Worm (Caenorhabditis elegans) whole organism, L1 larva: ENCODE data around the gene fbxb-21.

Source experiments
- C16A3.4 ChIP-seq: fragments of 150-350 bp; optimal IDR thresholded peaks from 2 replicates; lab custom pipeline; 2014; ENCODE audit warnings: missing biosample characterization, missing genetic modification characterization
- F16B12.6 ChIP-seq: fragments of 150-350 bp; optimal IDR thresholded peaks from 2 replicates; lab custom pipeline; 2014; ENCODE audit warnings: missing biosample characterization, missing genetic modification characterization
- Y116A8C.19 ChIP-seq: sonication (generic microtip); optimal IDR thresholded peaks from 2 replicates; lab custom pipeline; 2016; ENCODE audit warnings: missing compliant biosample characterization, missing genetic modification characterization, borderline replicate concordance
- aly-2 ChIP-seq: fragments of 150-350 bp; optimal IDR thresholded peaks from 2 replicates; lab custom pipeline; 2014; ENCODE audit warnings: missing biosample characterization, missing genetic modification characterization
- ama-1 ChIP-seq: fragments of 150-350 bp; optimal IDR thresholded peaks from 2 replicates; lab custom pipeline; 2014
- ceh-8 ChIP-seq: fragments of 200-800 bp; sonication (Bioruptor generic); optimal IDR thresholded peaks from 2 replicates; lab custom pipeline; 2018; ENCODE audit warnings: mild to moderate bottlenecking, missing genetic modification characterization, moderate library complexity, missing compliant biosample characterization
- ceh-82 ChIP-seq, 3 experiments: fragments of 150-350 bp in 1 of 3; sonication (generic microtip) in 2 of 3; optimal IDR thresholded peaks; 2 replicates each; lab custom pipeline; 2014 to 2017; ENCODE audit warnings: missing biosample characterization in 3 of 3, missing genetic modification characterization in 3 of 3
- ceh-90 ChIP-seq: sonication (generic microtip); optimal IDR thresholded peaks from 2 replicates; lab custom pipeline; 2016; ENCODE audit warnings: missing genetic modification characterization, missing compliant biosample characterization
- ces-1 ChIP-seq: fragments of 150-350 bp; optimal IDR thresholded peaks from 2 replicates; lab custom pipeline; 2014; ENCODE audit warnings: missing biosample characterization, missing genetic modification reagents, missing genetic modification characterization
- efl-1 ChIP-seq, 4 experiments: fragments of 150-350 bp; optimal IDR thresholded peaks in 3 of 4; peaks in 1 of 4; 1 replicate in 1 of 4; 2 replicates in 3 of 4; lab custom pipeline; 2014; ENCODE audit warnings: missing biosample characterization in 2 of 4, missing genetic modification characterization in 2 of 4, missing genetic modification reagents in 2 of 4
- efl-3 ChIP-seq: fragments of 200-800 bp; sonication (Bioruptor generic); optimal IDR thresholded peaks from 2 replicates; lab custom pipeline; 2018; ENCODE audit warnings: mild to moderate bottlenecking, missing genetic modification characterization, missing compliant biosample characterization
- egl-13 ChIP-seq: sonication (generic microtip); optimal IDR thresholded peaks from 2 replicates; lab custom pipeline; 2016; ENCODE audit warnings: missing genotype, missing genetic modification reagents, missing genetic modification characterization, missing compliant biosample characterization
- elt-3 ChIP-seq, 6 experiments: fragments of 150-350 bp in 1 of 6; sonication (generic microtip); optimal IDR thresholded peaks; 2 replicates each; lab custom pipeline; 2017 to 2018; ENCODE audit warnings: missing biosample characterization in 6 of 6, missing genetic modification characterization in 6 of 6, inconsistent platforms in 1 of 6
- ets-5 ChIP-seq: fragments of 200-800 bp; sonication (Bioruptor generic); IDR thresholded peaks from 2 replicates; pipeline ENCODE4 v1.3.6; 2022; ENCODE audit warnings: missing genetic modification characterization, missing compliant biosample characterization
- fkh-10 ChIP-seq: sonication (generic microtip); optimal IDR thresholded peaks from 2 replicates; lab custom pipeline; 2017; ENCODE audit warnings: missing biosample characterization, missing genetic modification reagents, missing genetic modification characterization
- fkh-8 ChIP-seq: sonication (generic microtip); optimal IDR thresholded peaks from 2 replicates; lab custom pipeline; 2016; ENCODE audit warnings: mild to moderate bottlenecking, missing genetic modification characterization, missing compliant biosample characterization
- fos-1 ChIP-seq: fragments of 150-350 bp; optimal IDR thresholded peaks from 2 replicates; lab custom pipeline; 2014; ENCODE audit warnings: missing biosample characterization, missing genetic modification characterization
- grh-1 ChIP-seq: fragments of 200-800 bp; sonication (Bioruptor generic); IDR thresholded peaks from 2 replicates; pipeline ENCODE4 v1.3.6; 2022; ENCODE audit warnings: missing genetic modification reagents, missing genetic modification characterization, missing compliant biosample characterization
- hlh-4 ChIP-seq: sonication (generic microtip); optimal IDR thresholded peaks from 2 replicates; lab custom pipeline; 2016; ENCODE audit warnings: mild to moderate bottlenecking, missing genetic modification characterization, missing compliant biosample characterization
- jun-1 ChIP-seq: fragments of 150-350 bp; optimal IDR thresholded peaks from 2 replicates; lab custom pipeline; 2014; ENCODE audit warnings: missing biosample characterization, missing genetic modification reagents, missing genetic modification characterization
- lin-13 ChIP-seq: fragments of 150-350 bp; optimal IDR thresholded peaks from 2 replicates; lab custom pipeline; 2014; ENCODE audit warnings: missing biosample characterization, missing genetic modification reagents, missing genetic modification characterization
- lin-15B ChIP-seq: fragments of 150-350 bp; sonication (generic microtip); optimal IDR thresholded peaks from 3 replicates; lab custom pipeline; 2014; ENCODE audit warnings: missing biosample characterization, missing genetic modification characterization
- lsy-2 ChIP-seq, 2 experiments: fragments of 150-350 bp; optimal IDR thresholded peaks; 2 replicates each; lab custom pipeline; 2014; ENCODE audit warnings: missing biosample characterization in 2 of 2, missing genetic modification characterization in 2 of 2
- mdl-1 ChIP-seq, 2 experiments: fragments of 150-350 bp; optimal IDR thresholded peaks; 2 replicates each; lab custom pipeline; 2014 to 2017; ENCODE audit warnings: missing biosample characterization in 2 of 2, missing genetic modification characterization in 2 of 2, inconsistent platforms in 1 of 2
- mep-1 ChIP-seq: fragments of 150-350 bp; optimal IDR thresholded peaks from 2 replicates; lab custom pipeline; 2014; ENCODE audit warnings: missing biosample characterization, missing genetic modification characterization
- nhr-12 ChIP-seq: sonication (generic microtip); optimal IDR thresholded peaks from 2 replicates; lab custom pipeline; 2017; ENCODE audit warnings: missing biosample characterization, missing genetic modification characterization
- nhr-20 ChIP-seq: sonication (generic microtip); optimal IDR thresholded peaks from 2 replicates; lab custom pipeline; 2016; ENCODE audit warnings: mild to moderate bottlenecking, missing genetic modification characterization, missing compliant biosample characterization
- nhr-237 ChIP-seq: fragments of 150-350 bp; optimal IDR thresholded peaks from 2 replicates; lab custom pipeline; 2014; ENCODE audit warnings: missing biosample characterization, missing genetic modification characterization
- nhr-47 ChIP-seq: sonication (generic microtip); optimal IDR thresholded peaks from 2 replicates; lab custom pipeline; 2016; ENCODE audit warnings: mild to moderate bottlenecking, missing genetic modification characterization, moderate library complexity, missing compliant biosample characterization
- nhr-84 ChIP-seq: sonication (generic microtip); optimal IDR thresholded peaks from 2 replicates; lab custom pipeline; 2017; ENCODE audit warnings: missing biosample characterization, missing genetic modification characterization
- pag-3 ChIP-seq: sonication (generic microtip); optimal IDR thresholded peaks from 2 replicates; lab custom pipeline; 2017; ENCODE audit warnings: missing genetic modification characterization, mild to moderate bottlenecking, missing compliant biosample characterization, antibody characterized with exemption, borderline replicate concordance; ENCODE audit not compliant: insufficient read depth
- pqm-1 ChIP-seq: sonication (generic microtip); optimal IDR thresholded peaks from 3 replicates; lab custom pipeline; 2017; ENCODE audit warnings: missing biosample characterization, missing genetic modification characterization
- skn-1 ChIP-seq: fragments of 150-350 bp; optimal IDR thresholded peaks from 2 replicates; lab custom pipeline; 2014; ENCODE audit warnings: missing biosample characterization, missing genetic modification characterization
- sup-37 ChIP-seq: fragments of 200-800 bp; sonication (Bioruptor generic); optimal IDR thresholded peaks from 2 replicates; lab custom pipeline; 2018; ENCODE audit warnings: mild to moderate bottlenecking, missing genetic modification characterization, missing compliant biosample characterization
- swsn-7 ChIP-seq: sonication (generic microtip); optimal IDR thresholded peaks from 2 replicates; lab custom pipeline; 2016; ENCODE audit warnings: missing genetic modification characterization, missing compliant biosample characterization
- unc-130 ChIP-seq: fragments of 150-350 bp; optimal IDR thresholded peaks from 2 replicates; lab custom pipeline; 2017; ENCODE audit warnings: missing biosample characterization, missing genetic modification characterization, inconsistent platforms
- unc-30 ChIP-seq: sonication (generic microtip); optimal IDR thresholded peaks from 2 replicates; lab custom pipeline; 2017; ENCODE audit warnings: missing biosample characterization, missing genetic modification characterization
- unc-98 ChIP-seq: fragments of 200-800 bp; sonication (Bioruptor generic); IDR thresholded peaks from 2 replicates; pipeline ENCODE4 v1.3.6; 2022; ENCODE audit warnings: missing genetic modification characterization, missing compliant biosample characterization
- vab-15 ChIP-seq: sonication (generic microtip); optimal IDR thresholded peaks from 2 replicates; lab custom pipeline; 2017; ENCODE audit warnings: missing genotype, mild to moderate bottlenecking, missing genetic modification characterization, missing compliant biosample characterization
- zag-1 ChIP-seq: fragments of 150-350 bp; optimal IDR thresholded peaks from 2 replicates; lab custom pipeline; 2014; ENCODE audit warnings: missing biosample characterization, missing genetic modification characterization
- ztf-11 ChIP-seq, 2 experiments: sonication (generic microtip); optimal IDR thresholded peaks; 2 replicates each; lab custom pipeline; 2016 to 2017; ENCODE audit warnings: missing genetic modification characterization in 2 of 2, missing biosample characterization in 1 of 2, missing compliant biosample characterization in 1 of 2

fbxb-21 gene

ce11 chrII:1648768-1649167 is at the start of gene fbxb-21:
Gene fbxb-21, minus strand, starts transcription at chrII:1648868.
- TF ChIP-seq lin-13 (GFP tag; lab: Kevin White, UChicago) (no peak), pag-3 (no peak), lin-15B (tag; lab: Kevin White, UChicago) (no peak), fkh-10 (no peak)

- no peak for TF ChIP-seq Y116A8C.19 (tag; lab: Kevin White, UChicago)
- no peak for TF ChIP-seq ceh-82 (tag; optimal IDR thresholded peaks at IDR 0.05; lab: Kevin White, UChicago)
- TF ChIP-seq lin-15B (tag; lab: Kevin White, UChicago): no peak
- TF ChIP-seq nhr-20 (tag; lab: Kevin White, UChicago): no peak
- no peak for TF ChIP-seq ztf-11 (tag; optimal IDR thresholded peaks at IDR 0.05; lab: Kevin White, UChicago)
- no peak for TF ChIP-seq hlh-4 (tag; lab: Kevin White, UChicago)
- TF ChIP-seq nhr-237 (tag; lab: Kevin White, UChicago): no peak
- no peak for TF ChIP-seq nhr-47 (tag; lab: Kevin White, UChicago)
- no peak for TF ChIP-seq swsn-7
- no peak for TF ChIP-seq unc-30 (tag; lab: Kevin White, UChicago)
- no peak for TF ChIP-seq F16B12.6 (tag; lab: Kevin White, UChicago)
- no peak for TF ChIP-seq ceh-8 (GFP tag; lab: Kevin White, UChicago)
- no peak for TF ChIP-seq nhr-84 (tag; lab: Kevin White, UChicago)
- TF ChIP-seq lin-13 (GFP tag; lab: Kevin White, UChicago): no peak
- no peak for TF ChIP-seq ama-1 (lab: Kevin White, UChicago)
- no peak for TF ChIP-seq fkh-10
- TF ChIP-seq vab-15: no peak
- TF ChIP-seq pqm-1: no peak
Measured at ce11 chrII:1695861-1696260, 47.2 kb upstream of the fbxb-21 start, which contains the start of gene F58E1.13. Gene F58E1.13, minus strand, starts transcription at chrII:1695872.

DNA sequence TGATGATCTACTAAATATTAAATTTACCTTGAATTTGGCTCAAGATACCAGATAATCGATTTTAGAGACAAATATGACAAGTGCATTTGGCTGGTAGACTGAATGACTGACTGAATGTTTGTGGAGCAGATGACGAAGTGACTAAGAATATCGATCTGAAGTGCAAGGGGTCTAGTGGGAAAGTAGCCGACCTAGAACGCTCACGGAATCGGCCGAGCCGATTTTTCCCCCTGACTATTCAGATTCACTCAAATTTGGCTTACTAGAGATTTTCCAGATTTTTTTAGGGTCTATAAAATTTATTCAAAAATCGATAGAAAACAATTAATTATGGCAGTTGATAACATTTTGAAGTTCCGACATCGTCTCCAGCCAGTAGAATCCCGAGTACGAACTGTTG is 45.9 kb upstream of the fbxb-21 start, which contains the start of gene fbxc-26:
TSS of gene fbxc-26 (minus strand) at position 101 of the 400 bp plus-strand sequence.
- no peak for TF ChIP-seq zag-1 (tag; lab: Kevin White, UChicago)
- no peak for TF ChIP-seq lsy-2 (tag; optimal IDR thresholded peaks at IDR 0.05; lab: Kevin White, UChicago)
- no peak for TF ChIP-seq ets-5 (GFP tag; lab: Robert Waterston, UW)
- TF ChIP-seq jun-1 (tag; lab: Kevin White, UChicago): no peak
- no peak for TF ChIP-seq lin-15B (tag; lab: Kevin White, UChicago)
- TF ChIP-seq skn-1 (tag; lab: Kevin White, UChicago): no peak
- TF ChIP-seq efl-3 (GFP tag; lab: Kevin White, UChicago): no peak
- no peak for TF ChIP-seq nhr-237 (tag; lab: Kevin White, UChicago)
- TF ChIP-seq unc-130: no peak
- no peak for TF ChIP-seq fos-1 (tag; lab: Kevin White, UChicago)
- TF ChIP-seq aly-2 (tag; lab: Kevin White, UChicago): no peak
- no peak for TF ChIP-seq hlh-4 (tag; lab: Kevin White, UChicago)
- TF ChIP-seq ztf-11 (tag; optimal IDR thresholded peaks at IDR 0.05; lab: Kevin White, UChicago): no peak
- TF ChIP-seq C16A3.4 (tag; lab: Kevin White, UChicago): no peak
- TF ChIP-seq, all 84 proteins: peak for 0

ce11 chrII:1692827-1693226 is 44.2 kb upstream of the fbxb-21 start, which contains the start of gene fbxc-21:
Gene fbxc-21, minus strand, starts transcription at chrII:1692927.
- TF ChIP-seq ets-5 (GFP tag; lab: Robert Waterston, UW) (no peak), nhr-12 (no peak), mep-1 (tag; lab: Kevin White, UChicago) (no peak), jun-1 (tag; lab: Kevin White, UChicago) (no peak), egl-13 (no peak), efl-1 (optimal IDR thresholded peaks at IDR 0.05; lab: Kevin White, UChicago) (no peak), efl-1 (GFP tag; optimal IDR thresholded peaks at IDR 0.05 in 1 of 2; lab: Kevin White, UChicago) (no peak), ces-1 (GFP tag; lab: Kevin White, UChicago) (no peak), ceh-90 (tag; lab: Kevin White, UChicago) (no peak), nhr-84 (tag; lab: Kevin White, UChicago) (no peak), unc-98 (GFP tag; lab: Robert Waterston, UW) (no peak), fos-1 (tag; lab: Kevin White, UChicago) (no peak), pag-3 (no peak), sup-37 (GFP tag; lab: Kevin White, UChicago) (no peak), elt-3 (tag; optimal IDR thresholded peaks at IDR 0.05; lab: Kevin White, UChicago) (no peak), lin-15B (tag; lab: Kevin White, UChicago) (no peak), grh-1 (GFP tag; lab: Robert Waterston, UW) (no peak), mdl-1 (tag; optimal IDR thresholded peaks at IDR 0.05; lab: Kevin White, UChicago) (no peak), pqm-1 (no peak), fkh-8 (tag; lab: Kevin White, UChicago) (no peak)
